Worm (Caenorhabditis elegans): ENCODE measurements around the gene spc-1.

Gene spc-1

DNA sequence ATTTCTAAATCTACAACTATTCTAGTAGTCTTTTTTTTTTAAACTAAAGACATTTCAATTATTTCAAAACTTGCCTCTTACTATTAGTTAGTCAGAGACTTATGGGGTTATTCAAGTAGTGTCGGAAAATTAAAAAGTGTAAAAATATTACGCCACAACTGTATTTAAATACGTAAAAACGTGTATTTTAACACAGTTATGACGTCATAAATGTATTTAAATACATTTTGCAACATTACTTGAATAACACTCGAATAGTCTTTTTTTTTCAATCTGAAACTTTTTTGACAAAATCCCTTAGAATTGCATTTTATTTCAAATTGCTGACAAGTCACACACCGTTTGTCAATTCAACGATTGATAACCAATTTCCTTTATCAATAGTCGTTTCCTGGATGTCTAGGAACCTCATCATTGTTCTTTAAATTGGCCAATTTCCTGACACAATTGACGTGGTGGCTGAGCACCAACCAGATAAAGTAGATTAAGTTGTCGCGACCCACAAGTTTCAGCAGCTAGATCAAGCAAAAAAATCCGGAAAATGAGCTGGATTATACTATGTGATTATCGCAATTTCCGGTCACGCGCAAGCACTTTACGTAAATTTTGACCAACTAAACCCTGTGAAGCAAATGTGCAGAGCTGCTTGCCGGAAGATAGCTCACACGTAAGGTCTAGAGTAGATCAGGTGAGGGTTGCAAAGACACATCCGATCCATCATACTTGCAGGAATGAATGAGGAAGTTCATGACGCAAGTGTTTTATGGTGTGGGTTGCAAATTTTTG, 12.8 kb upstream of the spc-1 start (continued):
- TF ChIP-seq ztf-25 (GFP tag; IDR thresholded peaks at IDR 0.05) (no peak), zfh-2 (GFP tag; conservative IDR thresholded peaks at IDR 0.05) (no peak)

DNA sequence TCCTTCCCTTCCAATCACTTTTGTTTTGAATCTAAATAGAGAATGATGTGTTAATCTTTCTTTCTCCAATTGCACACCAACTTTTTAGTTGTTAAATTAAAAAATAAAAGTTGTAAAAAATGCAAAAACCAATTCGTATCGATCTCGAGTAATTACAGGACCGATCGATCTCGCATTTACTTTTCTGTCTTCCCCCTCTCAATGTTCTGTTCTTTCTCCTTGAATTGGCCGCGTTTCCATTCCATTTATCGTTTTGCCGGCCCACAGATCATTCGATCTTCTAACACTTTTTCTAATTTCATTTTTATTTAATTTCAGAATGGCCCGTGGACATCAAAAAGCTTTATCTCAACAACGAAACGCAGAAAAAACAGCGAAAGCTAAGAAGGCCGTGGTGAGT, 8.3 kb upstream of the spc-1 start, which contains the start of gene K10B3.1:
K10B3.1 (plus strand) TSS at position 301 of the 400 bp plus-strand sequence.
- TF ChIP-seq akir-1 (GFP tag; optimal IDR thresholded peaks at IDR 0.05) (no peak), F22D6.2 (tag; optimal IDR thresholded peaks at IDR 0.05) (no peak), ztf-18 (tag; optimal IDR thresholded peaks at IDR 0.05) (no peak), lsy-27 (tag; optimal IDR thresholded peaks at IDR 0.05; ENCODE audit: borderline replicate concordance, insufficient read depth) (no peak), aptf-3 (GFP tag; IDR thresholded peaks at IDR 0.05) (no peak), F57C9.4 (tag; optimal IDR thresholded peaks at IDR 0.05) (no peak), let-526 (GFP tag; IDR thresholded peaks at IDR 0.05) (no peak), rcor-1 (GFP tag; IDR thresholded peaks at IDR 0.05) (no peak), nfya-1 (tag; optimal IDR thresholded peaks at IDR 0.05; ENCODE audit: borderline replicate concordance, insufficient read depth) (no peak), ceh-100 (GFP tag; IDR thresholded peaks at IDR 0.05) (no peak), F37B4.10 (GFP tag; IDR thresholded peaks at IDR 0.05) (no peak), nhr-27 (tag; optimal IDR thresholded peaks at IDR 0.05) (no peak), Y67H2A.10 (GFP tag; conservative IDR thresholded peaks at IDR 0.05) (no peak), ceh-27 (GFP tag; optimal IDR thresholded peaks at IDR 0.05) (no peak), sea-2 (GFP tag; IDR thresholded peaks at IDR 0.05) (no peak), ets-4 (GFP tag; optimal IDR thresholded peaks at IDR 0.05) (no peak), F52B5.7 (tag; optimal IDR thresholded peaks at IDR 0.05) (no peak), Y56A3A.18 (GFP tag; IDR thresholded peaks at IDR 0.05) (no peak)

DNA sequence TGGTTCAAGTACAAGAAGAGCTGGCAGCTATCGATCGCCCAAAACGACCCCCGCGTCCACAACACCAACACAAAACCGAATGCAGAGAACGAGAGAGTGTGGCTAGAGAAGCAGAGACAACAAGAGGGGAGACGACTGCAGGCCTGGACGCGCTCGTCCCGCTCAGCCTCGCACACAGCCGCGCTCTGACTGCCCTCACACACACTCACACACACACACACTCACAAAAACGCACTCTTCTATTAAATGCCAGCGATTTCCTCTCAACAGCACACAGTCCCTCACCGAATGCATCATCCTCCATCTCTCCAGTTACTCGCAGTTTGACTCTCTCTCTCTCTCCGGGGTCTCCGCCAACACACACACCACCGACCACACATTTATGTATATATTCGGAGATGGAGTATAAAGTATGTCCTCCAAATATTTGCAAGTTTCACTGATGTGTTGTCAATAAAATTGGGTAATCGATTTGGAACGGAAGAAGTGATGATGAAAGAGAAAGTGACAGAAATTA, 805 bp upstream of the spc-1 start:
- 0 out of 2 replicates have a peak, but pooled peaks have one; percentile 30 for TF ChIP-seq attf-3 (GFP tag; conservative IDR thresholded peaks at IDR 0.05)
- no peak for TF ChIP-seq ztf-25 (GFP tag; IDR thresholded peaks at IDR 0.05)
- peak; percentile 72 to 75 for TF ChIP-seq let-607 (tag; optimal IDR thresholded peaks at IDR 0.05)
- peak; percentile 94 for TF ChIP-seq pha-4 (tag; optimal IDR thresholded peaks at IDR 0.05)
- peak; percentile 87 for TF ChIP-seq ztf-22 (GFP tag; optimal IDR thresholded peaks at IDR 0.05)
- peak; percentile 86 for TF ChIP-seq hmg-1.2 (GFP tag; IDR thresholded peaks at IDR 0.05)
- TF ChIP-seq Y67H2A.10 (GFP tag; conservative IDR thresholded peaks at IDR 0.05) = 0 out of 2 replicates have a peak, but pooled peaks have one; percentile 19
- TF ChIP-seq F55B11.4 (tag; optimal IDR thresholded peaks at IDR 0.05; ENCODE audit: borderline replicate concordance, insufficient read depth) = no peak
- TF ChIP-seq tlf-1 (GFP tag; optimal IDR thresholded peaks at IDR 0.05) = peak; percentile 56
- TF ChIP-seq dpff-1 (tag; optimal IDR thresholded peaks at IDR 0.05) = no peak
- peak; percentile 72; the same call in 1 of the 2 replicates for TF ChIP-seq C17E4.6 (GFP tag; IDR thresholded peaks at IDR 0.05)
- peak; percentile 58; the same call in 1 of the 2 replicates for TF ChIP-seq cebp-1 (GFP tag; IDR thresholded peaks at IDR 0.05)
- TF ChIP-seq cebp-1 (tag; optimal IDR thresholded peaks at IDR 0.05) = peak; percentile 92
- TF ChIP-seq K11D2.4 (GFP tag; IDR thresholded peaks at IDR 0.05) = peak; percentile 76
- no peak for TF ChIP-seq fkh-3 (tag; optimal IDR thresholded peaks at IDR 0.05)
- peak; percentile 87 for TF ChIP-seq pbrm-1 (GFP tag; IDR thresholded peaks at IDR 0.05)
- peak; percentile 61; the same call in 1 of the 2 replicates for TF ChIP-seq rcor-1 (GFP tag; IDR thresholded peaks at IDR 0.05)
- TF ChIP-seq egl-44 (GFP tag; IDR thresholded peaks at IDR 0.05) = peak; percentile 88
- peak; percentile 79 for TF ChIP-seq lin-26 (GFP tag; IDR thresholded peaks at IDR 0.05)
- TF ChIP-seq T07F8.4 (tag; optimal IDR thresholded peaks at IDR 0.05) = peak; percentile 67
- TF ChIP-seq F52B5.7 (tag; optimal IDR thresholded peaks at IDR 0.05) = peak; percentile 49
- peak; percentile 74 for TF ChIP-seq ztf-3 (GFP tag; optimal IDR thresholded peaks at IDR 0.05)
- peak; percentile 4 for TF ChIP-seq lsl-1 (GFP tag; optimal IDR thresholded peaks at IDR 0.05)
- peak; percentile 76 for TF ChIP-seq egrh-3 (GFP tag; IDR thresholded peaks at IDR 0.05)
- TF ChIP-seq unc-62 (GFP tag; optimal IDR thresholded peaks at IDR 0.05) = peak; percentile 33
- peak; percentile 4 for TF ChIP-seq snpc-3.4 (tag; optimal IDR thresholded peaks at IDR 0.05)
- TF ChIP-seq F22D6.2 (tag; optimal IDR thresholded peaks at IDR 0.05) = peak; percentile 29
- TF ChIP-seq ets-4 (GFP tag; optimal IDR thresholded peaks at IDR 0.05) = peak; percentile 37
- TF ChIP-seq ceh-100 (GFP tag; IDR thresholded peaks at IDR 0.05) = no peak

Data from whole organism, young adult.